Worm (Caenorhabditis elegans): ENCODE results near the gene C42D4.13.
A peak's percentile ranks its signal among the peaks of the same experiment; 100 is the strongest.

The C42D4.13 gene

DNA sequence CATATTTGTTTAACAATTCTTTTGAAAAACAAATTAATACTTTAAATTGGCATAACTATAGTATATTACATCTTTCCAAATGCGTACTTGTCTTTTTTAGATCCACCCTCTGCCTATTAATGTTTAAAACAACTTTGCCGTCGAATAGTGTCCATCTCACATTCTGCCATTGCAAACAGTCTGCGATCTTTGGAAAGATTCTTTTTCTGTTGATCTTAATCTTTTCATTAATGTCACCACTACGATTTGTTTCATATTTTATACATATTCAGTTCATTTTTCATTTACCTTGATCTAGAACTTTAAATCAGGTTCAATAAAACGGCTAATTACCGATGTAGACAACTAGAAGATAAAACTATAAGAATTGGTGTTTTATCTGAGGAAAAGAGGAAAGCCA lies 46.7 kb upstream of the C42D4.13 start:
- TF ChIP-seq ztf-4 (tag; optimal IDR thresholded peaks at IDR 0.05) (no peak), elt-1 (tag; optimal IDR thresholded peaks at IDR 0.05) (peak; percentile 93)

DNA sequence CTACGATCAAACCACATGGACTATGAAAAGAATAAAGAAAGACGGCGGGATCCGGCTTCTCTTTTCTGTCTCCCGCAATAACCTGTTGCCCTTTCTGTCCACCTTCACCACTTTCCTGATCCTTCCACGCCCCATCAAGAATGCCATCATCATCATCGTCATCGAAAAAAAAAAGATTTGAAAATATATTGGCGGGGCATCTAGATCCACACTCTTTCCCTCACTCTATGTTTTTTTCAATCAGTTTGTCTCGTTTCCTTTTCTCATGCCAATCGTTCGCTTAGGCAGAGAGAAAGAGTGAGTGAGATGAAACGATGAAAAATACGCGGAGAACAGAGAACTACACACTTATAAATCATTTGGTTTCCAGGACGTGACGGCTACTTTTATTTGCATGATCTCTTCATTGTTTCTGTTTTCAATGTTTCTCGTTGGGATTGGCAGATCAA lies 45.7 kb upstream of the C42D4.13 start:
- no peak for TF ChIP-seq tbx-2 (tag; optimal IDR thresholded peaks at IDR 0.05)
- TF ChIP-seq ceh-82 (tag; optimal IDR thresholded peaks at IDR 0.05) = no peak
- TF ChIP-seq mdl-1 (tag; optimal IDR thresholded peaks at IDR 0.05) = no peak
- peak; percentile 72 for TF ChIP-seq nhr-43 (tag; optimal IDR thresholded peaks at IDR 0.05; ENCODE audit: poor library complexity, severe bottlenecking)
- TF ChIP-seq egl-5 (tag; optimal IDR thresholded peaks at IDR 0.05) = peak; percentile 57
- TF ChIP-seq nhr-76 (tag; optimal IDR thresholded peaks at IDR 0.05) = no peak
- no peak for TF ChIP-seq nhr-23 (tag; optimal IDR thresholded peaks at IDR 0.05)
- no peak for TF ChIP-seq pha-4 (tag; optimal IDR thresholded peaks at IDR 0.05)
- TF ChIP-seq lin-39 (tag; optimal IDR thresholded peaks at IDR 0.05) = peak; percentile 7
- TF ChIP-seq nfya-1 (tag; optimal IDR thresholded peaks at IDR 0.05; ENCODE audit: insufficient read depth) = peak; percentile 19
- no peak for TF ChIP-seq nhr-67 (tag; optimal IDR thresholded peaks at IDR 0.05)
- TF ChIP-seq nhr-11 (tag; optimal IDR thresholded peaks at IDR 0.05) = no peak
- no peak for TF ChIP-seq pqm-1 (tag; optimal IDR thresholded peaks at IDR 0.05)
- no peak for TF ChIP-seq fos-1 (tag; optimal IDR thresholded peaks at IDR 0.05)

DNA sequence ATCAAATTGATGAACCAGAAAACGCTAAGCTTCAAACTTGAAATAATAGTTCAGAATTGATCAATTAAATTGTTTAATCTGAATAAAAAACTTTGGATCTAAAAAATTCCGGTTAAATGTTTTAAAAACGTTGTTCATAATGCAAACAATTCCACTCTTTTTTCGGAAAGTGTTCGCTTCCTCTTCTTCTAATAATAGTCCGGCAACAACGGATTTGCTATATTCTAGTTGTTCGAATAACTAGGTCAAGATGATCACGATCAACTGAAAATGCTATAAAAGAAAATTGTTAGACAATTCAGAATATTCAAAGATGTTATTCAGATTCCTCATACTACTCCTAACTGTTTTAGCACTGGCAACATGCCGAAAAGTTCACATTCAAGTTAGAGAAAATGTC lies 43.0 kb upstream of the C42D4.13 start, which contains the start of gene D2024.4:
Gene D2024.4 (plus strand): TSS at position 301 of the 400 bp plus-strand sequence.
- no peak for TF ChIP-seq eor-1 (tag; optimal IDR thresholded peaks at IDR 0.05)
- no peak for TF ChIP-seq mml-1 (tag; optimal IDR thresholded peaks at IDR 0.05)
- TF ChIP-seq lsy-12 (tag; optimal IDR thresholded peaks at IDR 0.05) = no peak
- no peak for TF ChIP-seq skn-1 (tag; optimal IDR thresholded peaks at IDR 0.05)
- TF ChIP-seq elt-2 (tag; optimal IDR thresholded peaks at IDR 0.05) = no peak
- TF ChIP-seq snpc-4 (tag; optimal IDR thresholded peaks at IDR 0.05) = no peak
- no peak for TF ChIP-seq lin-15B (tag; optimal IDR thresholded peaks at IDR 0.05)
- TF ChIP-seq ceh-16 (tag; optimal IDR thresholded peaks at IDR 0.05) = no peak
- TF ChIP-seq elt-1 (tag; optimal IDR thresholded peaks at IDR 0.05) = no peak
- no peak for TF ChIP-seq mdl-1 (tag; optimal IDR thresholded peaks at IDR 0.05)
- TF ChIP-seq nhr-11 (tag; optimal IDR thresholded peaks at IDR 0.05) = no peak
- no peak for TF ChIP-seq nhr-237 (tag; optimal IDR thresholded peaks at IDR 0.05)
- no peak for TF ChIP-seq egl-27 (tag; optimal IDR thresholded peaks at IDR 0.05)
- TF ChIP-seq fkh-10 (GFP tag; optimal IDR thresholded peaks at IDR 0.05) = no peak
- TF ChIP-seq nhr-76 (tag; optimal IDR thresholded peaks at IDR 0.05) = no peak
- TF ChIP-seq elt-3 (tag; optimal IDR thresholded peaks at IDR 0.05) = no peak
- no peak for TF ChIP-seq R02D3.7 (tag; optimal IDR thresholded peaks at IDR 0.05)

DNA sequence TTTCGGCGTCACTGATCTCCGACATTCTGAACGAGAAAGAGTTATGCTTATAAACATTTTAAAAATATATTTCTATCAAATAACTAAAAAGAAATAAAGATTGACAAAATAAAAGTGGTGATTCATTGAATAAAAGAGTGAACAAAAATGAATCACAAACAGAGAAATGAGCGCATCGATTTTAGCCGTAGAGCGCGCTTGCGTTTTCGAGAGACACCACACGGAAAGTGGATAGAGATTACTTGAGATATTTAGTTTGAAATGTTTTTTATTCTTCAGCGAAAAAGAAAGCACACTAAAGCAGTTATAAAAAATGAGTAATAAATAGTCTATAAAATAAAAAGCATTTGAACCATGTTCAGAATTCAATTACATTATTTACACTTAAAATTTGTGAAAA lies 42.3 kb upstream of the C42D4.13 start, which contains the start of gene cap-1:
Gene cap-1 (minus strand): TSS at position 26 of the 400 bp plus-strand sequence.
- TF ChIP-seq skn-1 (tag; optimal IDR thresholded peaks at IDR 0.05) (no peak), ceh-82 (tag; optimal IDR thresholded peaks at IDR 0.05) (peak; percentile 35), egl-27 (tag; optimal IDR thresholded peaks at IDR 0.05) (no peak), nhr-28 (tag; optimal IDR thresholded peaks at IDR 0.05) (no peak), eor-1 (tag; optimal IDR thresholded peaks at IDR 0.05) (no peak), aly-2 (tag; optimal IDR thresholded peaks at IDR 0.05) (no peak), lin-15B (tag; optimal IDR thresholded peaks at IDR 0.05) (peak; percentile 88), nhr-43 (tag; optimal IDR thresholded peaks at IDR 0.05; ENCODE audit: poor library complexity, severe bottlenecking) (no peak), mml-1 (tag; optimal IDR thresholded peaks at IDR 0.05) (no peak), elt-3 (tag; optimal IDR thresholded peaks at IDR 0.05) (no peak), pqm-1 (tag; optimal IDR thresholded peaks at IDR 0.05) (peak; percentile 53), ceh-28 (tag; optimal IDR thresholded peaks at IDR 0.05) (peak; percentile 73), nhr-67 (tag; optimal IDR thresholded peaks at IDR 0.05) (no peak), ceh-9 (tag; optimal IDR thresholded peaks at IDR 0.05) (no peak), nhr-23 (tag; optimal IDR thresholded peaks at IDR 0.05) (peak; percentile 82), zag-1 (tag; optimal IDR thresholded peaks at IDR 0.05) (no peak), jun-1 (tag; optimal IDR thresholded peaks at IDR 0.05) (peak; percentile 28), pha-4 (tag; optimal IDR thresholded peaks at IDR 0.05) (peak; percentile 92), lin-39 (tag; optimal IDR thresholded peaks at IDR 0.05) (no peak), sea-2 (GFP tag; optimal IDR thresholded peaks at IDR 0.05) (no peak), hmg-11 (tag; optimal IDR thresholded peaks at IDR 0.05) (peak; percentile 72), snpc-4 (tag; optimal IDR thresholded peaks at IDR 0.05) (peak; percentile 80), fos-1 (tag; optimal IDR thresholded peaks at IDR 0.05) (peak; percentile 50), daf-12 (tag; optimal IDR thresholded peaks at IDR 0.05) (no peak), nhr-12 (tag; optimal IDR thresholded peaks at IDR 0.05) (no peak), fkh-2 (tag; optimal IDR thresholded peaks at IDR 0.05) (no peak), tbx-2 (tag; optimal IDR thresholded peaks at IDR 0.05) (no peak), elt-2 (tag; optimal IDR thresholded peaks at IDR 0.05) (peak; percentile 33), nfya-1 (tag; optimal IDR thresholded peaks at IDR 0.05; ENCODE audit: insufficient read depth) (peak; percentile 68), nhr-25 (tag; optimal IDR thresholded peaks at IDR 0.05) (peak; percentile 44), nhr-11 (tag; optimal IDR thresholded peaks at IDR 0.05) (no peak), fkh-10 (GFP tag; optimal IDR thresholded peaks at IDR 0.05) (no peak), ztf-4 (tag; optimal IDR thresholded peaks at IDR 0.05) (no peak), R02D3.7 (tag; optimal IDR thresholded peaks at IDR 0.05) (no peak), unc-62 (GFP tag; optimal IDR thresholded peaks at IDR 0.05) (no peak), nhr-77 (tag; optimal IDR thresholded peaks at IDR 0.05) (no peak), unc-39 (tag; optimal IDR thresholded peaks at IDR 0.05) (no peak), nhr-76 (tag; optimal IDR thresholded peaks at IDR 0.05) (no peak)

Data from whole organism, L3 larva.